Fruit fly (Drosophila melanogaster) whole organism, embryonic: ENCODE data around the gene CG42525.
A peak's percentile ranks its signal among the peaks of the same experiment; 100 is the strongest.

Experiments
- CG10366 ChIP-seq: fragments of 200-800 bp; sonication (Bioruptor generic); IDR thresholded peaks from 2 replicates; pipeline ENCODE4 v1.3.6; 2022; ENCODE audit warnings: missing biosample characterization, missing genetic modification characterization
- CG10431 ChIP-seq: fragments of 200-800 bp; sonication (Bioruptor generic); optimal IDR thresholded peaks from 3 replicates; lab custom pipeline; 2018; ENCODE audit warnings: missing biosample characterization, mild to moderate bottlenecking, missing genetic modification characterization
- CG10654 ChIP-seq: fragments of 200-800 bp; sonication (Bioruptor generic); optimal IDR thresholded peaks from 2 replicates; lab custom pipeline; 2016; ENCODE audit warnings: missing biosample characterization, missing genetic modification characterization
- CG11504 ChIP-seq: fragments of 200-800 bp; sonication (Bioruptor generic); optimal IDR thresholded peaks from 3 replicates; lab custom pipeline; 2019; ENCODE audit warnings: missing biosample characterization, mild to moderate bottlenecking, missing genetic modification characterization, moderate library complexity
- CG12769 ChIP-seq: fragments of 200-800 bp; sonication (Bioruptor generic); optimal IDR thresholded peaks from 2 replicates; lab custom pipeline; 2019; ENCODE audit warnings: missing biosample characterization, mild to moderate bottlenecking, missing genetic modification characterization, moderate library complexity
- CG13123 ChIP-seq: fragments of 200-800 bp; sonication (Bioruptor generic); optimal IDR thresholded peaks from 2 replicates; lab custom pipeline; 2016; ENCODE audit warnings: missing biosample characterization, missing genetic modification characterization
- CG14014 ChIP-seq: fragments of 200-800 bp; sonication (Bioruptor generic); IDR thresholded peaks from 2 replicates; pipeline ENCODE4 v1.3.6; 2022; ENCODE audit warnings: missing biosample characterization, missing genetic modification characterization
- CG1602 ChIP-seq: fragments of 200-800 bp; sonication (Bioruptor generic); optimal IDR thresholded peaks from 3 replicates; lab custom pipeline; 2016; ENCODE audit warnings: missing biosample characterization, missing genetic modification characterization
- CG1647 ChIP-seq: fragments of 200-800 bp; sonication (Bioruptor generic); optimal IDR thresholded peaks from 3 replicates; lab custom pipeline; 2016; ENCODE audit warnings: missing biosample characterization, missing genetic modification characterization
- CG17829 ChIP-seq: fragments of 200-800 bp; optimal IDR thresholded peaks from 2 replicates; lab custom pipeline; 2019; ENCODE audit warnings: missing biosample characterization, mild to moderate bottlenecking, missing genetic modification characterization, moderate library complexity
- CG2202 ChIP-seq: fragments of 200-800 bp; sonication (Bioruptor generic); optimal IDR thresholded peaks from 2 replicates; lab custom pipeline; 2018; ENCODE audit warnings: missing biosample characterization, mild to moderate bottlenecking, missing genetic modification characterization
- CG30020 ChIP-seq: fragments of 200-800 bp; optimal IDR thresholded peaks from 2 replicates; lab custom pipeline; 2019; ENCODE audit warnings: missing biosample characterization, mild to moderate bottlenecking, missing genetic modification characterization, moderate library complexity
- CG34224 ChIP-seq: fragments of 200-800 bp; sonication (Bioruptor generic); IDR thresholded peaks from 3 replicates; pipeline ENCODE4 v1.3.6; 2022; ENCODE audit warnings: missing biosample characterization, missing genetic modification characterization; ENCODE audit not compliant: partially characterized antibody
- CG3726 ChIP-seq: fragments of 200-800 bp; sonication (Bioruptor generic); IDR thresholded peaks from 3 replicates; pipeline ENCODE4, ENCODE4 v1.3.6; 2022; ENCODE audit warnings: missing biosample characterization, missing genetic modification characterization
- CG42726 ChIP-seq: fragments of 200-800 bp; sonication (Bioruptor generic); IDR thresholded peaks from 2 replicates; pipeline ENCODE4 v1.3.6; 2022; ENCODE audit warnings: missing biosample characterization, missing genetic modification characterization; ENCODE audit not compliant: partially characterized antibody
- CG4360 ChIP-seq: fragments of 200-800 bp; sonication (Bioruptor generic); IDR thresholded peaks from 2 replicates; pipeline ENCODE4 v1.3.6; 2022; ENCODE audit warnings: missing biosample characterization, missing genetic modification characterization
- CG43689 ChIP-seq: fragments of 200-800 bp; sonication (Bioruptor generic); IDR thresholded peaks from 2 replicates; pipeline ENCODE4 v1.3.6; 2022; ENCODE audit warnings: missing biosample characterization, missing genetic modification characterization
- CG4820 ChIP-seq: fragments of 200-800 bp; sonication (Bioruptor generic); optimal IDR thresholded peaks from 3 replicates; lab custom pipeline; 2016; ENCODE audit warnings: missing biosample characterization, missing genetic modification characterization
- CG6272 ChIP-seq: fragments of 200-800 bp; sonication (Bioruptor generic); IDR thresholded peaks from 2 replicates; pipeline ENCODE4 v1.3.6; 2022; ENCODE audit warnings: missing biosample characterization, missing genetic modification characterization
- CG6765 ChIP-seq: fragments of 200-800 bp; sonication (Bioruptor generic); optimal IDR thresholded peaks from 3 replicates; lab custom pipeline; 2017; ENCODE audit warnings: missing biosample characterization, mild to moderate bottlenecking, missing genetic modification characterization
- CG7963 ChIP-seq: fragments of 200-800 bp; sonication (Bioruptor generic); IDR thresholded peaks from 3 replicates; pipeline ENCODE4 v1.3.6; 2022; ENCODE audit warnings: missing biosample characterization, missing genetic modification characterization; ENCODE audit not compliant: partially characterized antibody
- CG8089 ChIP-seq: fragments of 200-800 bp; sonication (Bioruptor generic); optimal IDR thresholded peaks from 3 replicates; lab custom pipeline; 2016; ENCODE audit warnings: missing biosample characterization, missing genetic modification characterization
- Chrac-16 ChIP-seq: fragments of 200-800 bp; sonication (Bioruptor generic); optimal IDR thresholded peaks from 3 replicates; lab custom pipeline; 2016; ENCODE audit warnings: missing biosample characterization, missing genetic modification characterization
- Dek ChIP-seq: fragments of 200-800 bp; sonication (Bioruptor generic); optimal IDR thresholded peaks from 3 replicates; lab custom pipeline; 2019; ENCODE audit warnings: missing biosample characterization, mild to moderate bottlenecking, missing genetic modification characterization, moderate library complexity
- Doc2 ChIP-seq: fragments of 200-800 bp; sonication (Bioruptor generic); IDR thresholded peaks from 2 replicates; pipeline ENCODE4 v1.3.6; 2022; ENCODE audit warnings: missing biosample characterization, missing genetic modification characterization
- Hr39 ChIP-seq: fragments of >200 bp; optimal IDR thresholded peaks from 2 replicates; lab custom pipeline; 2017
- Lpt ChIP-seq: fragments of >200 bp; optimal IDR thresholded peaks from 2 replicates; lab custom pipeline; 2018; ENCODE audit warnings: missing biosample characterization, missing genetic modification characterization
- NC2α ChIP-seq: fragments of 200-800 bp; sonication (Bioruptor generic); optimal IDR thresholded peaks from 2 replicates; lab custom pipeline; 2016; ENCODE audit warnings: missing biosample characterization, missing genetic modification characterization
- Six4 ChIP-seq: fragments of 200-800 bp; sonication (Bioruptor generic); optimal IDR thresholded peaks from 2 replicates; lab custom pipeline; 2016; ENCODE audit warnings: missing biosample characterization, missing genetic modification characterization
- Sox100B ChIP-seq: fragments of 200-800 bp; sonication (Bioruptor generic); optimal IDR thresholded peaks from 3 replicates; lab custom pipeline; 2018; ENCODE audit warnings: missing biosample characterization, mild to moderate bottlenecking, missing genetic modification characterization
- Spps ChIP-seq: fragments of 200-800 bp; sonication (Bioruptor generic); optimal IDR thresholded peaks from 2 replicates; lab custom pipeline; 2018; ENCODE audit warnings: missing biosample characterization, mild to moderate bottlenecking, missing genetic modification characterization
- Stat92E ChIP-seq, 3 experiments: fragments of >200 bp in 2 of 3; fragments of 200-800 bp in 1 of 3; sonication (Bioruptor generic) in 1 of 3; optimal IDR thresholded peaks; 2 replicates each; lab custom pipeline; 2017 to 2019; ENCODE audit warnings: missing biosample characterization in 3 of 3, missing genetic modification characterization in 3 of 3, mild to moderate bottlenecking in 1 of 3, moderate library complexity in 1 of 3
- bigmax ChIP-seq: fragments of 200-800 bp; sonication (Bioruptor generic); optimal IDR thresholded peaks from 2 replicates; lab custom pipeline; 2018; ENCODE audit warnings: missing biosample characterization, mild to moderate bottlenecking, missing genetic modification characterization
- cad ChIP-seq: fragments of >200 bp; optimal IDR thresholded peaks from 2 replicates; lab custom pipeline; 2017; ENCODE audit warnings: missing biosample characterization, missing genetic modification characterization
- corto ChIP-seq: fragments of 200-800 bp; sonication (Bioruptor generic); optimal IDR thresholded peaks from 2 replicates; lab custom pipeline; 2016; ENCODE audit warnings: missing biosample characterization, mild to moderate bottlenecking, missing genetic modification characterization, moderate library complexity
- crol ChIP-seq: fragments of 200-800 bp; sonication (Bioruptor generic); IDR thresholded peaks from 2 replicates; pipeline ENCODE4 v1.3.6; 2022; ENCODE audit warnings: missing biosample characterization, missing genetic modification characterization
- dmrt99B ChIP-seq: fragments of 200-800 bp; sonication (Bioruptor generic); optimal IDR thresholded peaks from 2 replicates; lab custom pipeline; 2018; ENCODE audit warnings: missing biosample characterization, mild to moderate bottlenecking, missing genetic modification characterization, moderate library complexity
- dpn ChIP-seq, 2 experiments: fragments of 200-800 bp; sonication (Bioruptor generic); optimal IDR thresholded peaks; 3 replicates each; lab custom pipeline; 2016; ENCODE audit warnings: missing biosample characterization in 2 of 2, missing genetic modification characterization in 2 of 2
- dysf ChIP-seq: fragments of 200-800 bp; sonication (Bioruptor generic); IDR thresholded peaks from 3 replicates; pipeline ENCODE4 v1.3.6; 2022; ENCODE audit warnings: missing biosample characterization, missing genetic modification characterization
- esg ChIP-seq: fragments of 200-800 bp; sonication (Bioruptor generic); conservative IDR thresholded peaks from 2 replicates; pipeline ENCODE4 v1.3.6; 2022; ENCODE audit warnings: missing biosample characterization, missing genetic modification characterization
- fd96Cb ChIP-seq: fragments of 200-800 bp; sonication (Bioruptor generic); optimal IDR thresholded peaks from 2 replicates; lab custom pipeline; 2018; ENCODE audit warnings: missing biosample characterization, mild to moderate bottlenecking, missing genetic modification characterization, moderate library complexity
- gfzf ChIP-seq: fragments of 200-800 bp; sonication (Bioruptor generic); optimal IDR thresholded peaks from 2 replicates; lab custom pipeline; 2016; ENCODE audit warnings: missing biosample characterization, mild to moderate bottlenecking, missing genetic modification characterization, moderate library complexity
- grau ChIP-seq: fragments of 200-800 bp; optimal IDR thresholded peaks from 3 replicates; lab custom pipeline; 2019; ENCODE audit warnings: missing biosample characterization, mild to moderate bottlenecking, missing genetic modification characterization, moderate library complexity
- gt ChIP-seq: fragments of 200-800 bp; sonication (Bioruptor generic); IDR thresholded peaks from 2 replicates; pipeline ENCODE4 v1.3.6; 2022; ENCODE audit warnings: missing biosample characterization, missing genetic modification characterization
- hkb ChIP-seq, 2 experiments: fragments of 200-800 bp in 1 of 2; fragments of >200 bp in 1 of 2; sonication (Bioruptor generic) in 1 of 2; IDR thresholded peaks in 1 of 2; optimal IDR thresholded peaks in 1 of 2; 2 replicates each; pipeline versions ENCODE4 v1.3.6 to Lab custom; 2017 to 2022; ENCODE audit warnings: missing biosample characterization in 1 of 2, missing genetic modification characterization in 1 of 2
- hth ChIP-seq: fragments of >200 bp; optimal IDR thresholded peaks from 2 replicates; lab custom pipeline; 2017; ENCODE audit warnings: inconsistent platforms
- mirr ChIP-seq: fragments of 200-800 bp; sonication (Bioruptor generic); optimal IDR thresholded peaks from 3 replicates; lab custom pipeline; 2018; ENCODE audit warnings: missing biosample characterization, mild to moderate bottlenecking, missing genetic modification characterization
- pb ChIP-seq: fragments of 200-800 bp; sonication (Bioruptor generic); optimal IDR thresholded peaks from 3 replicates; lab custom pipeline; 2016; ENCODE audit warnings: missing biosample characterization, missing genetic modification characterization
- sens ChIP-seq: fragments of 200-800 bp; sonication (Bioruptor generic); peaks from one replicate; lab custom pipeline; 2016; ENCODE audit warnings: missing biosample characterization, missing genetic modification characterization
- tll ChIP-seq, 2 experiments: fragments of 200-800 bp in 1 of 2; fragments of >200 bp in 1 of 2; sonication (Bioruptor generic) in 1 of 2; optimal IDR thresholded peaks; 2 replicates each; lab custom pipeline; 2017 to 2019; ENCODE audit warnings: missing biosample characterization in 2 of 2, missing genetic modification characterization in 2 of 2, mild to moderate bottlenecking in 1 of 2, moderate library complexity in 1 of 2
- ttk ChIP-seq: fragments of 200-800 bp; sonication (Bioruptor generic); IDR thresholded peaks from 2 replicates; pipeline ENCODE4 v2.1.2; 2022; ENCODE audit warnings: missing biosample characterization, missing genetic modification characterization

Gene CG42525

dm6 chr3L:3197464-3197863 lies 7.9 kb upstream of the CG42525 start, which contains the start of gene CG14966 (continued):
- TF ChIP-seq CG43689 (GFP tag; lab: Robert Waterston, UW): no peak
- TF ChIP-seq grau (tag; lab: Kevin White, UChicago): peak; percentile 34
- peak; percentile 30 for TF ChIP-seq mirr
- TF ChIP-seq dmrt99B (tag; lab: Kevin White, UChicago): no peak
- TF ChIP-seq dpn (GFP tag; optimal IDR thresholded peaks at IDR 0.05; lab: Kevin White, UChicago): peak; percentile 20 to 48
- no peak for TF ChIP-seq fd96Cb (tag; lab: Kevin White, UChicago)
- TF ChIP-seq Lpt (GFP tag; lab: Kevin White, UChicago): no peak
- TF ChIP-seq CG11504 (tag; lab: Kevin White, UChicago): peak; percentile 32
- peak; percentile 91 for TF ChIP-seq CG42726 (GFP tag; lab: Robert Waterston, UW)
- TF ChIP-seq CG30020 (tag; lab: Kevin White, UChicago): peak; percentile 42
- no peak for TF ChIP-seq CG6272
- TF ChIP-seq Hr39: no peak
- TF ChIP-seq CG4360: no peak
- TF ChIP-seq Dek (tag; lab: Kevin White, UChicago): peak; percentile 53
- no peak for TF ChIP-seq CG10366
- TF ChIP-seq CG1602 (GFP tag; lab: Kevin White, UChicago): no peak
- TF ChIP-seq CG12769 (tag; lab: Kevin White, UChicago): peak; percentile 44
- peak; percentile 88 for TF ChIP-seq sens (GFP tag; lab: Kevin White, UChicago)
- TF ChIP-seq Chrac-16 (GFP tag; lab: Kevin White, UChicago): peak; percentile 4
- no peak for TF ChIP-seq gt
- TF ChIP-seq CG1647 (GFP tag; lab: Kevin White, UChicago): no peak
- TF ChIP-seq CG4820 (GFP tag; lab: Kevin White, UChicago): no peak
- TF ChIP-seq CG10654 (GFP tag; lab: Kevin White, UChicago): no peak
- TF ChIP-seq Spps (tag; lab: Kevin White, UChicago): no peak
- peak; percentile 11; the same call in 1 of the 2 replicates for TF ChIP-seq ttk (GFP tag; lab: Robert Waterston, UW)
- TF ChIP-seq Sox100B (GFP tag; lab: Kevin White, UChicago): no peak
- peak; percentile 42 for TF ChIP-seq gfzf (GFP tag; lab: Kevin White, UChicago)
- TF ChIP-seq corto (GFP tag; lab: Kevin White, UChicago): no peak
- no peak for TF ChIP-seq pb (GFP tag; lab: Kevin White, UChicago)
- TF ChIP-seq crol: no peak
- no peak for TF ChIP-seq hth (lab: Kevin White, UChicago)
- TF ChIP-seq CG13123 (GFP tag; lab: Kevin White, UChicago): no peak
- TF ChIP-seq CG10431 (GFP tag; lab: Kevin White, UChicago): peak; percentile 89
- TF ChIP-seq CG6765 (GFP tag; lab: Kevin White, UChicago): no peak
- peak; percentile 90 for TF ChIP-seq CG34224 (GFP tag; lab: Robert Waterston, UW)
- TF ChIP-seq CG3726 (GFP tag; lab: Robert Waterston, UW): no peak
- TF ChIP-seq Six4 (GFP tag; lab: Kevin White, UChicago): no peak
- peak; percentile 76; the same call in 2 of the 3 replicates for TF ChIP-seq CG7963
- TF ChIP-seq cad (GFP tag; lab: Kevin White, UChicago): no peak
- TF ChIP-seq dysf: no peak
- no peak for TF ChIP-seq CG2202 (tag; lab: Kevin White, UChicago)
- TF ChIP-seq esg (GFP tag; lab: Robert Waterston, UW): no peak
- peak; percentile 57; the same call in 1 of the 2 replicates for TF ChIP-seq CG14014 (GFP tag; lab: Robert Waterston, UW)
- no peak for TF ChIP-seq Doc2 (GFP tag; lab: Robert Waterston, UW)
- TF ChIP-seq NC2α: no peak
- TF ChIP-seq CG17829 (tag; lab: Kevin White, UChicago): peak; percentile 66
- no peak for TF ChIP-seq hkb (optimal IDR thresholded peaks at IDR 0.05; lab: Kevin White, UChicago)
- TF ChIP-seq hkb (GFP tag; IDR thresholded peaks at IDR 0.05; lab: Robert Waterston, UW): no peak
- TF ChIP-seq tll (GFP tag; optimal IDR thresholded peaks at IDR 0.05; lab: Kevin White, UChicago): no peak
- no peak for TF ChIP-seq CG8089
- TF ChIP-seq bigmax (GFP tag; lab: Kevin White, UChicago): peak; percentile 8
- TF ChIP-seq Stat92E (GFP tag; optimal IDR thresholded peaks at IDR 0.05; lab: Kevin White, UChicago): peak in 1 of 3 experiments; percentile 80
